Worm (Caenorhabditis elegans) whole organism, dauer: ENCODE results near the gene F17E9.16.
"Not testable (repeated sequence)": the region's sequence is repeated elsewhere in the genome, so short reads cannot be mapped to it uniquely, and the experiment has no call there.

ENCODE experiments used
- unc-62 ChIP-seq: sonication (generic microtip); optimal IDR thresholded peaks from 2 replicates; lab custom pipeline; 2017; ENCODE audit warnings: missing biosample characterization, missing genetic modification reagents, missing genetic modification characterization

F17E9.16 gene

DNA sequence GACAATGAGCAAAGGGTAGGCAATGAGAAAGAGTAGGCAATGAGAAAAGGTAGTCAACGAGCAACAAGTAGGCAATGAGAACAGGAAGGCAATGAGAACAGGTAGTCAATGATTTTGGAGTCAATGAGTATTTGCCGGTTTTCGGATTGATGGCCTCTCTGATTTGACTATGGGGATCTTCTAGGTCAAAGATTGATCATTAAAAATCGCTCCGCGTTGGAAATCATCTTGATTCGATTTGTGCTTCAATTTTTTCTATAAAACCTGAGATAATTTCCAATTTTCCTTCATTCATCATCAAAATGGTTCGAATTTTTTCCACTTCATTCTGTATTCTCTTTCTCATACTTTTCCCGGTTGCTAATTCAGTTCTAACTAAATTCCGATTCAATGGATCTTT, at the start of gene F17E9.16:
Gene F17E9.16 (plus strand): TSS at position 301 of the 400 bp plus-strand sequence.
- not testable (repeated sequence) for TF ChIP-seq unc-62 (GFP tag; lab: Kevin White, UChicago)

DNA sequence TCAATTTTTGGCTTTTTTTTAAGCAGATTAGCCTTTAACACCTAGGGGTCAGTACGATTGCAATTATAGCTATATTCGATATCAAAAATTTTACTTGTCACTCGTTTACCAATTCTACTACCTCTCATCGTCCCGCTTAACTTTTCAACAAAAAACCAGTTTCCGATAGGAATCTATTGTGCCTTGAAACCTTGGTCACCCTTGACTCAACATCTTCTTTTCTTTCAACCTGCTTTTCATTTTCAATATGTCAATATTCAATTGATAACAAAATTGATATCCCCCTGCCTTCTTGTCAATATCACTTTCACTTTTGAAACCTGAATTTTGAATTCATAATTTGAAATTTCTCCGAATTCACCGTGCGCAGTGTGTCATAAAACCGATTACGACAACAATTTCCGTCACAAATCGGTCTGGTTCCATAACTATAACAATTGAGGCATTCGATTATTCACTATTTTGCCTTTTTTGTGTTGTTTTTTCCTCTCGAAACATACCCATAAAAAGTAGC, 49.4 kb upstream of the F17E9.16 start:
- no peak for TF ChIP-seq unc-62 (GFP tag; lab: Kevin White, UChicago)

DNA sequence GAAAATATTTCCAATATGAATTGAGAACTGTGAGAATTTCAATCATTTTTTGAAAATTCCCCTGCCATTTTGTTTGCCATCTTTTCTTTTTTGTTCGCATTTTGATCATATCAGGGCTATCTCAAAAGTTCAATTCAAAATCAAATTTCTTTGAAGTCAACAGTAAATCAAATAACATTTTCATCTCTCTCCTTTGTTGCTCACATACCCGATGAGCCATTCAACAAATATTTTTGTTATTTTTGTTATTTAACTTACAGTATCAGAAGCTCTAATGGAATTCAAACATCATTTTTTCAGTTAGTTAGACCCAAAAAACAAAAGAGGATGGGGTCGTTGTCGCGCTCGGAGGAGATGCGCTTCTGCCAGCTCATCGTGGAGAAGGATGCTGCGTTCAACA, 48.5 kb upstream of the F17E9.16 start, which contains the start of gene vha-5:
Gene vha-5 (plus strand): TSS at position 301 of the 400 bp plus-strand sequence.
- no peak for TF ChIP-seq unc-62 (GFP tag; lab: Kevin White, UChicago)

DNA sequence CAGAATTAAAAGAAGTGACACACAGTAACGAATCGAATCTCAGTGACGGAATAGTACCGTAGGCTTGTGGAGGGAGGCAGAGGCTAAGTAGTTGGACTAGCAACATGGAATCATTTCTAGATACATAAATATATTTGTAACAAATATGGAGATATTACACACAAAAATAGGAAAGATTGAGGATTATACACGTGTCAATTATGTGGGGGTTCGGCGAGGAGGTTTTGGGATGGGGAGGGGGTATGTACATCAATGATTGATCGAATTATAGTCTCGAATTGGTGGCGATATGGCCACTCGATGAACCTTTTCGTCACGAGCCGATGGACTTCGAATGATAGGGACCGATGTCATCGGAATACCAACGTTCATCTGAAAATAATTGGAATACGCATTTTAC, 44.7 kb upstream of the F17E9.16 start:
- TF ChIP-seq unc-62 (GFP tag; lab: Kevin White, UChicago) = no peak

DNA sequence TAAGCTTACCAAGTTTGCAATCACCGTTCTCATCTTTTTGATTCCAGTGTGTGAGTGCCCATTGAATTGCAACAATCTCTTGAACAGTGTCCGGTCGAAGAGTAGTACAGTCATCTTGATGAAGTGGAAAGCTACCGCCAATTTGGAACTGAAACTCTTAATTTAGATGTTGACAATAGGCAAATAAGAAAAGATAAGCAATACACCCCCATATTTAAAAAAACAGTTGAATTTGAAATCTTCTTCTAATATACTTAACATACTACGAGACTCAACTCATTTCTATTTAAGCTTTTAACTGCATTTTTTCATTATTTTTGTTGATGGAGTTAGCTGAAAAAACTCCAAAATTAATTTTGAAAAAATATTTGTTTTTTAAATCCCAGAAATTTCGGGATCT, 40.0 kb upstream of the F17E9.16 start:
- TF ChIP-seq unc-62 (GFP tag; lab: Kevin White, UChicago) = no peak

DNA sequence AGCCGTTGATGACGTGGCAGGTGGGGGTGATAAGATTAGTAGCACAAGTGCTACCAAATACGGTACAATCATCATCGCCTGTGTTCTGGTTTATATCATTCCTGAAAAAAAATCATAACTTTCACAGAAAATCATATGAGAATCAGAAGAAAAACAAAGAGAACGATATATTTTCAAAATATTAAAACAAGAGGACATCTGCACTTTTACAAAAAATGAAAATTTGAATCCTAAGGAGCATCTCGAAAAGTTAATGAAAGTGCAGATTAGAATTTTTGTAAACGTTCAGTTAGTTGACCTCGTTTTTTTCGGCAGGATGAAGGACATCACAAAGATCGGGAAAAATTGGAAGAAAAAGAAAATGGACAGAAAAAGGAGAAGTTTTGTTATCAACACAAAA, 39.3 kb upstream of the F17E9.16 start, which contains the start of gene F35H10.10:
Gene F35H10.10 (minus strand): TSS at position 101 of the 400 bp plus-strand sequence.
- no peak for TF ChIP-seq unc-62 (GFP tag; lab: Kevin White, UChicago)

DNA sequence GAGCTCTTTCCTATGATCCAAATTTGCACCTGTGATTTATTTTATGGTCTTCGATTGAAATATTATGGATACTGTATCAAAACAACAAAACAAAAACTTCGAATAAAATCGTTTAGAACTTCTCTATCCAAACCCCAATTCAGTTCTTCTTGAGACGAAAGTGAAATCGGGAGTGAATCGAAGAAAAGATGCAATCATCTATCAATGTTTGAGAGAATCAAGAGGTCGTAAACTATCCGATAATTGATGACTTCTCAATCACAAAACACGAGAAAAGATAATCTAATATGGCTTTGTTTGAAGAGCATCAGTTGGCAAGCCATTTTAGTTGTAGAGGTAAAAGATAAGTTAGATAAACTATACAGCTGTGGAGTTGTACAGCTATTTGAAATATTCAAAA, 34.3 kb upstream of the F17E9.16 start:
- no peak for TF ChIP-seq unc-62 (GFP tag; lab: Kevin White, UChicago)

DNA sequence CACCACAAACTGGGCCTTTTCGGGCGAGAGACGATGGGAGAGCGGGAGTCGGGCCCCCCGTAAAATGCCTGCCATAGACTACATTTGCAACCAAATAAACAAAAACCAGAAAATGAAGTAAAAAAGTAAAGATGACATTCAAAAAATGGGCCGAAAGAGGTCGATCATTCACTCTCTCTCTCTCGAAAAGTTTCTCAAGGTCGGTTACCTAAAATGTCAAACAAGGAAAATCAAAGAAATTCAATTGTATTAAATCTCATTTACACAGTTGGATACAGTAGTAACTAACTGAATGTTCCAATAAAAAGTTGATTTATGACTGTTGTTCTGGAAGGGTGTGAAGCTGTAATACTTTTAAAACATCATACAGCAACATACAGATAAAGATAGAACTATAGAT, 33.3 kb upstream of the F17E9.16 start:
- no peak for TF ChIP-seq unc-62 (GFP tag; lab: Kevin White, UChicago)

DNA sequence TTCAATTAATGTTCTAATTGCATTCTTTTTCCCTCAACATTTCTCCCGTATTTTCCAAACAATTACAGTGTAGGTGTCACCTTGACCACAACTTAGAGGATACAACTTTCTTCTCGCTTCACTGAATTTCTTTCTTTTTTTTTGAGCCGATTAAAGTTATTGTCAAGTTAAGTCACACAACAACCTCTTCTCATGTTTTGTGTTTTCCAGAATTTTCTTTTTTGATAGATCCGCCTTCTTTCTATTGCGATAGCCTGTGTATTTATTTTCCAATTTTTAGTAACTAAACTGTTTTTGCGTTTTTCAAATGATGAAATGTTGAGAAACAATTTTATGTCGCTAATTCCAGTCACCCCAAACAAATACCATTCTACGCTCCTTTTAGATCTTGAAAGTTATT, 26.5 kb upstream of the F17E9.16 start, which contains the start of gene F35H10.3:
Gene F35H10.3 (plus strand): TSS at position 301 of the 400 bp plus-strand sequence.
- no peak for TF ChIP-seq unc-62 (GFP tag; lab: Kevin White, UChicago)

DNA sequence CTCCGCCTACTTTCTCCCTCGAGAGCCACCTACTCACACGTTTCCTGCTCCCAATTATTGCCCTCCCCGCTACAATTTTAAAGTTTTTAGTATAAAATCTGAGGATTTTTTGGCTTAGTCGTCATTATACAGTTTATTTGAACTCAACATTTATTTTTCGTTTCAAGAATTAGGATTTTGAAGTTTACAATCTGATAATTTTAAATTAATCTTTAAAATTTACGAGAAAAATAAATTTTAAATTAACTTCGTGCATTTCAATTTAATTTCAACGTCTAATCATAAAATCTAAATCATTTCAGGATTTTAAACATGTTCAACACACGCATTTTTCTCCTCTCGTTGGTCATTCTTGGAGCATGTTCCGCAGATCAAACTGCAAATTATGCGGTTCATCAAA, 23.2 kb upstream of the F17E9.16 start, which contains the start of gene F35H10.2:
Gene F35H10.2 (plus strand): TSS at position 301 of the 400 bp plus-strand sequence.
- TF ChIP-seq unc-62 (GFP tag; lab: Kevin White, UChicago) = no peak

DNA sequence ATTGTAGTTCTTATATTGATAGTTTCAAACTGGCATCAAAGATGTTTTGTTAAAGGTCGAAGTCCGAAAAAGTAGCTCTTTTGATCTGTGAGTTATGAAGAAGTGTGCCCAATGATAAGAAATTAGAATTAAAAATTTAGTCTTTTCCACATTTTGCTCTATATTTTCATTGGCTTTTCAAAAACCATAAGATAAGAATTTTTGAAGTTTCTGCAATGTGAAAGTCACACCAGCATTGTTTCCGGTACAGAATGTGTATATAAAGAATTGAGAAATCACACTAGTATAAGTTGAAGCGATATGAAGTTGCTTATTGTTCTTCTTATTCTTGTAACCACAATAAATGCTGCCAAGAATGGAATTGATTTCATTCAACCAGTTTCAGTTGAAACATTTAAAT, 19.6 kb upstream of the F17E9.16 start, which contains the start of gene lys-10:
Gene lys-10 (plus strand): TSS at position 301 of the 400 bp plus-strand sequence.
- TF ChIP-seq unc-62 (GFP tag; lab: Kevin White, UChicago) = no peak

DNA sequence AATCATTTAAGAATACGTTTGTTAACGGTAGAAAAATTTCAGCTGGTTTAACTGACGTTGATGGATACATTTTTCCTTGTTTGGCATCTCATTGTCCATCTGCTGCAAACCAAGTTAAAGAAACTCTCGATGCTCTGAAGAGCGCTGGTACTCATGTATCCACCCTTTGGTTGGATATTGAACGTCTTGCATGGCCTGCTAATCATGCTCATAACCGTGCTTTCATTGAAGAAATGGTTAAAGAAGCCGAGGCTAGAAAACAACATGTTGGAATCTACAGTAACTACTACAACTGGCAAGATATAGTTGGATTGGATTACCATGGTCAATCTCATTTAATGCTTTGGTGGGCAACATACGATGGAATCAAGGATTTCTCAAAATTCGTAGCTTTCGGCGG, 19.1 kb upstream of the F17E9.16 start:
- no peak for TF ChIP-seq unc-62 (GFP tag; lab: Kevin White, UChicago)

DNA sequence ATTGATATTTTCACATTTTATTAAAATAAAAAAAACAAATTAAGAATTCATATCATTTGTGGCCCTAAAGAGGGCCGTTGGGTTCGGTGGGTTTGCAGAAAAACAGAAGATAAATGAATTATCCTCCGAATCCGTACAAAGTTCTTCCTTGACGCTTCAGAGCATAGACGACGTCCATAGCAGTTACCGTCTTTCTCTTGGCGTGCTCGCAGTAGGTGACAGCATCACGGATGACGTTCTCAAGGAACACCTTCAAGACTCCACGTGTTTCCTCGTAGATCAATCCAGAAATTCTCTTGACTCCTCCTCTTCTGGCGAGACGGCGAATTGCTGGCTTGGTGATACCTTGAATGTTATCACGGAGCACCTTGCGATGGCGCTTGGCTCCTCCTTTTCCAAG, 18.6 kb upstream of the F17E9.16 start:
- no peak for TF ChIP-seq unc-62 (GFP tag; lab: Kevin White, UChicago)

DNA sequence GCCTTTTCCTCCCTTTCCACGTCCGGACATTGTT, 18.4 kb upstream of the F17E9.16 start, which contains the start of gene his-31:
Gene his-31 (minus strand): TSS at position 30 of the 34 bp plus-strand sequence.
- no peak for TF ChIP-seq unc-62 (GFP tag; lab: Kevin White, UChicago)

DNA sequence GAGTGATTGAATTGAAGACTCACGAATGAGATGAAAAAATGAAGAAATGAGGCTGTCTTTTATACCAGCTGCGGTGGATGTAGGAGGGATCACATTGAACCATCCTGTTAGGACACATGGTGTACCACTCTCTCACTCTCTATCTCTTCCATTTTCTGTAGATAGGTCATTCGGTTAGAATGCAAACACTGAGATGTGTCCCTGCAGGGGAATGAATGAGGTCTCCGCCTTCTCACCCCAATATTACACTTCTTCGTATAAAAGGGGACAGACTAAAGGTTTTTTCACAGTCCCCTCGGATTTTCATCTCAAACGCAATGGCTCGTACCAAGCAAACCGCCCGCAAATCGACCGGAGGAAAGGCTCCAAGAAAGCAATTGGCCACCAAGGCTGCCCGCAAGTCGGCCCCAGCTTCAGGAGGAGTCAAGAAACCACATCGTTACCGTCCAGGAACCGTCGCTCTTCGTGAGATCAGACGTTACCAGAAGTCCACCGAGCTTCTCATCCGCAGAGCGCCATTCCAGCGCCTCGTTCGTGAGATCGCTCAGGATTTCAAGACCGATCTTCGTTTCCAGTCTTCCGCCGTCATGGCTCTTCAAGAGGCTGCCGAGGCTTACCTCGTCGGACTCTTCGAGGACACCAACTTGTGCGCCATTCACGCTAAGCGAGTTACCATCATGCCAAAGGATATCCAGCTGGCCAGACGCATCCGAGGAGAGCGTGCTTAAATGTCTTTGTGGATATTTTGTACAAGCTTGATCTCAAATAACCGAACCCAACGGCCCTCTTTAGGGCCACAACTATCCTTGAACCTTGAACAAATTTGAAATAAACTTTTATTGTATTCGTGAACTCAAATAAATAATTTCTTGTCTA, 17.9 kb upstream of the F17E9.16 start, which contains the start of gene his-32:
Gene his-32 (plus strand): TSS at position 318 of the 876 bp plus-strand sequence.
- no peak for TF ChIP-seq unc-62 (GFP tag; lab: Kevin White, UChicago)

DNA sequence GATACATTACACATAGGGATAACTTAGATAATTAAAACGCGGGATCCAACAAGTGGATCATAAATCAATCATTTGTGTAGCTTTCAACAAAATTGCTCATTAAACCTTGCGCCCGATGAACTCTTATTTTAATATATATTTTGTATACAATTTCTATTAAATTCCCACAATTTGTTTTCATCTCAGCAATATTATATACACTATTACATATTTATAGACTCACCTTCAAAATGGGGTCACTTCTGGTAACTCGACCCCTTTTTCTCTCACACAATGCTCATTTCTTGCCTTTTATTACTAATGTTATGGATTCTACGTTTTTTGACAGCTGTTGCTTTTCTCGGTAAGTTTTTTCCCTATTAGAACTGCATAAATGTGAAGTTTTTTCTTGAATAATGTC, 12.5 kb upstream of the F17E9.16 start, which contains the start of gene lgc-6:
Gene lgc-6 (plus strand): TSS at position 301 of the 400 bp plus-strand sequence.
- no peak for TF ChIP-seq unc-62 (GFP tag; lab: Kevin White, UChicago)

DNA sequence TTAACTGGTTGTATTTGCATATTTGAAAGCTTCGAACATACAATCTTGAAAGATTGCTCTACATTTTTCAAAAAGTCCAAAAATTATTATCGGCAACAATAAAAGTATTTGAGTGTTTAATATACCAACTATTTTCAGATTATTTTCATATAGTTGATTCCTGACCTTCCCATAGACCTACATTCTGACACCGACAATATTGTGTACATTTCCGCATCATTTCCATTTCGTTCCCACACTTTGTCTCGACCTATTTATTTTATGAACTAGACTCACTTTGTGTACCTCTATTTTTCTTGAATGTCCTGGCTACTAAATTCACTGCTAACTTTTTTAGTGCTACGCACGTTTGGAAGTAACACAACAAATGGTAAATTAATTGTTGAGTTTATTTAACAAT, 9.8 kb upstream of the F17E9.16 start, which contains the start of gene lgc-5:
Gene lgc-5 (plus strand): TSS at position 301 of the 400 bp plus-strand sequence.
- TF ChIP-seq unc-62 (GFP tag; lab: Kevin White, UChicago) = no peak
